Worm (Caenorhabditis elegans) whole organism, L1 larva: ENCODE measurements around the gene rnp-3.

Experiments used
- C04F5.9 ChIP-seq: sonication (generic microtip); optimal IDR thresholded peaks from 2 replicates; lab custom pipeline; 2016; ENCODE audit warnings: missing genetic modification characterization, missing compliant biosample characterization
- C16A3.4 ChIP-seq: fragments of 150-350 bp; optimal IDR thresholded peaks from 2 replicates; lab custom pipeline; 2014; ENCODE audit warnings: missing biosample characterization, missing genetic modification characterization
- F16B12.6 ChIP-seq: fragments of 150-350 bp; optimal IDR thresholded peaks from 2 replicates; lab custom pipeline; 2014; ENCODE audit warnings: missing biosample characterization, missing genetic modification characterization
- ceh-82 ChIP-seq, 3 experiments: fragments of 150-350 bp in 1 of 3; sonication (generic microtip) in 2 of 3; optimal IDR thresholded peaks; 2 replicates each; lab custom pipeline; 2014 to 2017; ENCODE audit warnings: missing biosample characterization in 3 of 3, missing genetic modification characterization in 3 of 3
- ceh-90 ChIP-seq: sonication (generic microtip); optimal IDR thresholded peaks from 2 replicates; lab custom pipeline; 2016; ENCODE audit warnings: missing genetic modification characterization, missing compliant biosample characterization
- ces-1 ChIP-seq: fragments of 150-350 bp; optimal IDR thresholded peaks from 2 replicates; lab custom pipeline; 2014; ENCODE audit warnings: missing biosample characterization, missing genetic modification reagents, missing genetic modification characterization
- dpl-1 ChIP-seq, 3 experiments: fragments of 150-350 bp in 2 of 3; sonication (generic microtip) in 1 of 3; optimal IDR thresholded peaks; 2 replicates each; lab custom pipeline; 2014 to 2017; ENCODE audit warnings: missing biosample characterization in 3 of 3, missing genetic modification characterization in 3 of 3, missing genetic modification reagents in 3 of 3
- efl-1 ChIP-seq, 4 experiments: fragments of 150-350 bp; optimal IDR thresholded peaks in 3 of 4; peaks in 1 of 4; 1 replicate in 1 of 4; 2 replicates in 3 of 4; lab custom pipeline; 2014; ENCODE audit warnings: missing biosample characterization in 2 of 4, missing genetic modification characterization in 2 of 4, missing genetic modification reagents in 2 of 4
- egl-13 ChIP-seq: sonication (generic microtip); optimal IDR thresholded peaks from 2 replicates; lab custom pipeline; 2016; ENCODE audit warnings: missing genotype, missing genetic modification reagents, missing genetic modification characterization, missing compliant biosample characterization
- elt-2 ChIP-seq: sonication (generic microtip); optimal IDR thresholded peaks from 2 replicates; lab custom pipeline; 2016; ENCODE audit warnings: missing genetic modification characterization, mild to moderate bottlenecking, inconsistent platforms, missing compliant biosample characterization, missing genetic modification reagents
- elt-3 ChIP-seq, 6 experiments: fragments of 150-350 bp in 1 of 6; sonication (generic microtip); optimal IDR thresholded peaks; 2 replicates each; lab custom pipeline; 2017 to 2018; ENCODE audit warnings: missing biosample characterization in 6 of 6, missing genetic modification characterization in 6 of 6, inconsistent platforms in 1 of 6
- ets-5 ChIP-seq: fragments of 200-800 bp; sonication (Bioruptor generic); IDR thresholded peaks from 2 replicates; pipeline ENCODE4 v1.3.6; 2022; ENCODE audit warnings: missing genetic modification characterization, missing compliant biosample characterization
- fkh-4 ChIP-seq: sonication (generic microtip); optimal IDR thresholded peaks from 2 replicates; lab custom pipeline; 2016; ENCODE audit warnings: missing compliant biosample characterization, missing genetic modification characterization, borderline replicate concordance
- fkh-8 ChIP-seq: sonication (generic microtip); optimal IDR thresholded peaks from 2 replicates; lab custom pipeline; 2016; ENCODE audit warnings: mild to moderate bottlenecking, missing genetic modification characterization, missing compliant biosample characterization
- hlh-17 ChIP-seq: fragments of 200-800 bp; sonication (Bioruptor generic); optimal IDR thresholded peaks from 2 replicates; lab custom pipeline; 2018; ENCODE audit warnings: missing genetic modification characterization, mild to moderate bottlenecking, missing compliant biosample characterization, moderate library complexity, borderline replicate concordance
- hlh-4 ChIP-seq: sonication (generic microtip); optimal IDR thresholded peaks from 2 replicates; lab custom pipeline; 2016; ENCODE audit warnings: mild to moderate bottlenecking, missing genetic modification characterization, missing compliant biosample characterization
- hpl-2 ChIP-seq: fragments of 150-350 bp; optimal IDR thresholded peaks from 2 replicates; lab custom pipeline; 2014; ENCODE audit warnings: missing biosample characterization, missing genetic modification reagents, missing genetic modification characterization
- irx-1 ChIP-seq: sonication (generic microtip); optimal IDR thresholded peaks from 2 replicates; lab custom pipeline; 2016; ENCODE audit warnings: missing genetic modification characterization, missing compliant biosample characterization
- isw-1 ChIP-seq: fragments of 200-800 bp; sonication (Bioruptor generic); IDR thresholded peaks from 2 replicates; pipeline ENCODE4 v1.3.6; 2022; ENCODE audit warnings: missing genetic modification characterization, missing compliant biosample characterization
- lin-13 ChIP-seq: fragments of 150-350 bp; optimal IDR thresholded peaks from 2 replicates; lab custom pipeline; 2014; ENCODE audit warnings: missing biosample characterization, missing genetic modification reagents, missing genetic modification characterization
- lin-14 ChIP-seq: fragments of 200-800 bp; sonication (Bioruptor generic); optimal IDR thresholded peaks from 2 replicates; lab custom pipeline; 2018; ENCODE audit warnings: mild to moderate bottlenecking, missing genetic modification characterization, moderate library complexity, missing compliant biosample characterization
- lin-15B ChIP-seq: fragments of 150-350 bp; sonication (generic microtip); optimal IDR thresholded peaks from 3 replicates; lab custom pipeline; 2014; ENCODE audit warnings: missing biosample characterization, missing genetic modification characterization
- lin-35 ChIP-seq, 2 experiments: fragments of 150-350 bp; optimal IDR thresholded peaks; 2 replicates each; lab custom pipeline; 2014; ENCODE audit warnings: missing biosample characterization in 2 of 2, missing genetic modification characterization in 2 of 2, missing genetic modification reagents in 2 of 2
- lsy-2 ChIP-seq, 2 experiments: fragments of 150-350 bp; optimal IDR thresholded peaks; 2 replicates each; lab custom pipeline; 2014; ENCODE audit warnings: missing biosample characterization in 2 of 2, missing genetic modification characterization in 2 of 2
- mab-9 ChIP-seq: fragments of 200-800 bp; sonication (Bioruptor generic); IDR thresholded peaks from 2 replicates; pipeline ENCODE4 v1.3.6; 2022; ENCODE audit warnings: missing genetic modification reagents, missing genetic modification characterization, missing compliant biosample characterization
- mep-1 ChIP-seq: fragments of 150-350 bp; optimal IDR thresholded peaks from 2 replicates; lab custom pipeline; 2014; ENCODE audit warnings: missing biosample characterization, missing genetic modification characterization
- nhr-12 ChIP-seq: sonication (generic microtip); optimal IDR thresholded peaks from 2 replicates; lab custom pipeline; 2017; ENCODE audit warnings: missing biosample characterization, missing genetic modification characterization
- nhr-19 ChIP-seq: fragments of 200-800 bp; sonication (Bioruptor generic); conservative IDR thresholded peaks from 2 replicates; pipeline ENCODE4 v1.3.6; 2022; ENCODE audit warnings: missing genetic modification characterization, missing compliant biosample characterization
- nhr-20 ChIP-seq: sonication (generic microtip); optimal IDR thresholded peaks from 2 replicates; lab custom pipeline; 2016; ENCODE audit warnings: mild to moderate bottlenecking, missing genetic modification characterization, missing compliant biosample characterization
- nhr-47 ChIP-seq: sonication (generic microtip); optimal IDR thresholded peaks from 2 replicates; lab custom pipeline; 2016; ENCODE audit warnings: mild to moderate bottlenecking, missing genetic modification characterization, moderate library complexity, missing compliant biosample characterization
- nhr-71 ChIP-seq: sonication (generic microtip); optimal IDR thresholded peaks from 2 replicates; lab custom pipeline; 2016; ENCODE audit warnings: mild to moderate bottlenecking, missing genetic modification characterization, moderate library complexity, missing compliant biosample characterization
- nhr-76 ChIP-seq: sonication (generic microtip); optimal IDR thresholded peaks from 2 replicates; lab custom pipeline; 2017; ENCODE audit warnings: missing biosample characterization, missing genetic modification characterization
- nhr-90 ChIP-seq: sonication (generic microtip); optimal IDR thresholded peaks from 2 replicates; lab custom pipeline; 2016; ENCODE audit warnings: mild to moderate bottlenecking, missing genetic modification characterization, missing compliant biosample characterization; ENCODE audit not compliant: poor library complexity
- pag-3 ChIP-seq: sonication (generic microtip); optimal IDR thresholded peaks from 2 replicates; lab custom pipeline; 2017; ENCODE audit warnings: missing genetic modification characterization, mild to moderate bottlenecking, missing compliant biosample characterization, antibody characterized with exemption, borderline replicate concordance; ENCODE audit not compliant: insufficient read depth
- pqm-1 ChIP-seq: sonication (generic microtip); optimal IDR thresholded peaks from 3 replicates; lab custom pipeline; 2017; ENCODE audit warnings: missing biosample characterization, missing genetic modification characterization
- snpc-4 ChIP-seq: fragments of 150-350 bp; optimal IDR thresholded peaks from 2 replicates; lab custom pipeline; 2014; ENCODE audit warnings: missing biosample characterization, missing genetic modification characterization
- sox-4 ChIP-seq: sonication (generic microtip); optimal IDR thresholded peaks from 2 replicates; lab custom pipeline; 2016; ENCODE audit warnings: missing genetic modification characterization, missing compliant biosample characterization
- sptf-1 ChIP-seq: fragments of 150-350 bp; optimal IDR thresholded peaks from 2 replicates; lab custom pipeline; 2014; ENCODE audit warnings: missing biosample characterization, missing genetic modification characterization
- swsn-7 ChIP-seq: sonication (generic microtip); optimal IDR thresholded peaks from 2 replicates; lab custom pipeline; 2016; ENCODE audit warnings: missing genetic modification characterization, missing compliant biosample characterization
- tbx-2 ChIP-seq: sonication (generic microtip); optimal IDR thresholded peaks from 2 replicates; lab custom pipeline; 2016; ENCODE audit warnings: missing genetic modification characterization, missing compliant biosample characterization
- unc-130 ChIP-seq: fragments of 150-350 bp; optimal IDR thresholded peaks from 2 replicates; lab custom pipeline; 2017; ENCODE audit warnings: missing biosample characterization, missing genetic modification characterization, inconsistent platforms
- unc-30 ChIP-seq: sonication (generic microtip); optimal IDR thresholded peaks from 2 replicates; lab custom pipeline; 2017; ENCODE audit warnings: missing biosample characterization, missing genetic modification characterization
- unc-86 ChIP-seq: sonication (generic microtip); optimal IDR thresholded peaks from 2 replicates; lab custom pipeline; 2016; ENCODE audit warnings: missing genetic modification characterization, missing compliant biosample characterization
- vab-15 ChIP-seq: sonication (generic microtip); optimal IDR thresholded peaks from 2 replicates; lab custom pipeline; 2017; ENCODE audit warnings: missing genotype, mild to moderate bottlenecking, missing genetic modification characterization, missing compliant biosample characterization
- xbp-1 ChIP-seq: sonication (generic microtip); optimal IDR thresholded peaks from 2 replicates; lab custom pipeline; 2016; ENCODE audit warnings: missing genetic modification characterization, missing compliant biosample characterization
- zag-1 ChIP-seq: fragments of 150-350 bp; optimal IDR thresholded peaks from 2 replicates; lab custom pipeline; 2014; ENCODE audit warnings: missing biosample characterization, missing genetic modification characterization
- zip-4 ChIP-seq: fragments of 200-800 bp; sonication (Bioruptor generic); optimal IDR thresholded peaks from 2 replicates; lab custom pipeline; 2018; ENCODE audit warnings: mild to moderate bottlenecking, missing genetic modification characterization, moderate library complexity, missing compliant biosample characterization
- ztf-11 ChIP-seq, 2 experiments: sonication (generic microtip); optimal IDR thresholded peaks; 2 replicates each; lab custom pipeline; 2016 to 2017; ENCODE audit warnings: missing genetic modification characterization in 2 of 2, missing biosample characterization in 1 of 2, missing compliant biosample characterization in 1 of 2

The rnp-3 gene

DNA sequence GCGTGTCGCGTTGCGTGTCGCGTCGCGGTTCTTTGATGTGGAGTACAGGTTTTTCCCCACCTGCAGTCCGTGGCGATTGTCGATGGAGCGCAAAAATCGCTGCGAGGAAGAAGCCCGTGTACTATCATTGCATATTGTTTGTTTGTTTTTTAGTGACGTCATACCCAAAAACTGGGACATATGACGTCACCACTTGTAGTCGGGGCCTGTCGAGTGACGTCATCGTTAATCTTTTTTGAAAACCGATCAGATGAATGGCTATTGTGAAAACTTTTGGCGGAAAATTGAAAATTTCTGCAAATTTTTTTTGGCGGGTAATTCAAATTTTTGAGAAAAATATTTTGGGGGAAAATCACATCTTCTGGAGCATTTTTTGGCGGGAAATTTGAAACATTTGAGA lies 6.6 kb upstream of the rnp-3 start:
- TF ChIP-seq swsn-7 (tag; lab: Kevin White, UChicago): no peak
- TF ChIP-seq fkh-8: no peak
- TF ChIP-seq pag-3 (tag; lab: Kevin White, UChicago): no peak
- TF ChIP-seq nhr-71 (tag; lab: Kevin White, UChicago): no peak
- TF ChIP-seq vab-15 (tag; lab: Kevin White, UChicago): no peak
- no peak for TF ChIP-seq xbp-1 (tag; lab: Kevin White, UChicago)

DNA sequence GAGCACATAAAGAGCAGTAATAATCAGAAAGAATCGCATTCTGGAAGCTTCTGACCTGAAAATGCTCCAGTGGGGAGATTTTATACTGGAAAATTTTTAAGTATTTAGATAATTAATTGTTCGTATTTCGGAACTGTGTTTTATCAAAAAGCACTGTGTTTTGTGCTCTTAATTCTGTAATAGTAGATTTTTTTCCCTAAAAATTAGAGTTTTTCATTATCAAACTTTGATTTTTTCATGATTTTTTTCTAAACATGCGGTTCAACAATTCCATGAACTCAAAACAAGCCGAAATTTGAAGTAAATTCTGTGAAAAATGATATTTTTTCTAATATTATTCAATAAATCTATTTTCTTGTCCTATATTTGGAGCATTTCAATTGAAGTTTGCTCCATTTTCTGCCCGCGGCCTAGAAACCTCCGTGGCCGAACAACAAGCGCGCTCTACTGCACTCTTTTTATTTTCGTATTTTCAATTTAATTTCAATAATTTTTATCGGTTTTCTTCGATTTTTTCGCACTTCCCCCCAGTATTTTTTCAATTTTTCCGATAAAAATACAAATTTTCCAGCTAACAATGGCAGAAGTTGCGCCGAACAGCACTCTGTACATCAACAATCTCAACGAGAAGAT lies 2.2 kb upstream of the rnp-3 start, which contains the start of the genes K08D10.13 and rnp-2:
Gene K08D10.13, minus strand, starts transcription at position 51 of the 633 bp plus-strand sequence.
Gene rnp-2, plus strand, starts transcription at position 546 of the 633 bp plus-strand sequence.
- TF ChIP-seq efl-1 (optimal IDR thresholded peaks at IDR 0.05; lab: Kevin White, UChicago) (peak; percentile 59 to 70), efl-1 (GFP tag; optimal IDR thresholded peaks at IDR 0.05 in 1 of 2; lab: Kevin White, UChicago) (peak; percentile 72 to 94), irx-1 (tag; lab: Kevin White, UChicago) (peak; percentile 61), nhr-76 (tag; lab: Kevin White, UChicago) (no peak), F16B12.6 (tag; lab: Kevin White, UChicago) (peak; percentile 52), zip-4 (GFP tag; lab: Kevin White, UChicago) (no peak), egl-13 (tag; lab: Kevin White, UChicago) (peak; percentile 18), isw-1 (GFP tag; lab: Robert Waterston, UW) (peak; percentile 29), ets-5 (GFP tag; lab: Robert Waterston, UW) (no peak), nhr-71 (tag; lab: Kevin White, UChicago) (peak; percentile 69), ceh-82 (tag; optimal IDR thresholded peaks at IDR 0.05; lab: Kevin White, UChicago) (peak; percentile 45 to 67 (median 58)), unc-130 (peak; percentile 22), snpc-4 (tag; lab: Kevin White, UChicago) (peak; percentile 28), swsn-7 (tag; lab: Kevin White, UChicago) (peak; percentile 54), ceh-90 (tag; lab: Kevin White, UChicago) (peak; percentile 79), lin-35 (GFP tag; optimal IDR thresholded peaks at IDR 0.05; lab: Kevin White, UChicago) (peak; percentile 65 to 66), sptf-1 (no peak), C16A3.4 (tag; lab: Kevin White, UChicago) (peak; percentile 28), dpl-1 (GFP tag; optimal IDR thresholded peaks at IDR 0.05; lab: Kevin White, UChicago) (peak; percentile 46 to 75 (median 56)), hlh-4 (tag; lab: Kevin White, UChicago) (no peak), lin-15B (tag; lab: Kevin White, UChicago) (peak; percentile 73), tbx-2 (tag; lab: Kevin White, UChicago) (peak; percentile 60), nhr-19 (GFP tag; lab: Robert Waterston, UW) (no peak; the same call in 1 of the 2 replicates), nhr-20 (tag; lab: Kevin White, UChicago) (peak; percentile 27), hlh-17 (GFP tag; lab: Kevin White, UChicago) (no peak), C04F5.9 (peak; percentile 16), nhr-47 (tag; lab: Kevin White, UChicago) (peak; percentile 66), hpl-2 (GFP tag; lab: Kevin White, UChicago) (no peak), lsy-2 (tag; optimal IDR thresholded peaks at IDR 0.05; lab: Kevin White, UChicago) (peak; percentile 76 to 79), lin-13 (GFP tag; lab: Kevin White, UChicago) (no peak), fkh-8 (peak; percentile 25), elt-2 (tag; lab: Kevin White, UChicago) (no peak), unc-86 (no peak), sox-4 (tag; lab: Kevin White, UChicago) (peak; percentile 27), unc-30 (tag; lab: Kevin White, UChicago) (no peak), lin-14 (GFP tag; lab: Kevin White, UChicago) (peak; percentile 60), mab-9 (GFP tag; lab: Robert Waterston, UW) (no peak), ces-1 (no peak), nhr-90 (tag; lab: Kevin White, UChicago) (peak; percentile 59), fkh-4 (tag; lab: Kevin White, UChicago) (peak; percentile 21), zag-1 (tag; lab: Kevin White, UChicago) (no peak), elt-3 (tag; optimal IDR thresholded peaks at IDR 0.05; lab: Kevin White, UChicago) (no peak), nhr-12 (tag; lab: Kevin White, UChicago) (no peak), mep-1 (tag; lab: Kevin White, UChicago) (peak; percentile 73), ztf-11 (tag; optimal IDR thresholded peaks at IDR 0.05; lab: Kevin White, UChicago) (peak in 1 of 2 experiments; percentile 59), pqm-1 (tag; lab: Kevin White, UChicago) (no peak)
